Worm (Caenorhabditis elegans): ENCODE results near the gene C07B5.3.

Gene C07B5.3

ce11 chrX:9539294-9540030 lies 16.4 kb upstream of the C07B5.3 start, which contains the start of gene nuc-1 (continued):
- TF ChIP-seq ceh-82 (tag; optimal IDR thresholded peaks at IDR 0.05), result no peak
- TF ChIP-seq duxl-1 (tag; optimal IDR thresholded peaks at IDR 0.05; ENCODE audit: poor library complexity), result no peak
- no peak for TF ChIP-seq ZK546.5 (tag; optimal IDR thresholded peaks at IDR 0.05)
- TF ChIP-seq tra-1 (GFP tag; IDR thresholded peaks at IDR 0.05), result no peak
- TF ChIP-seq lin-1 (GFP tag; IDR thresholded peaks at IDR 0.05), result no peak
- TF ChIP-seq ceh-20 (GFP tag; IDR thresholded peaks at IDR 0.05), result no peak
- no peak for TF ChIP-seq egl-27 (tag; optimal IDR thresholded peaks at IDR 0.05)
- no peak for TF ChIP-seq lim-7 (GFP tag; IDR thresholded peaks at IDR 0.05)
- TF ChIP-seq nhr-237 (tag; optimal IDR thresholded peaks at IDR 0.05), result no peak
- TF ChIP-seq nhr-11 (tag; optimal IDR thresholded peaks at IDR 0.05), result no peak
- TF ChIP-seq aly-2 (tag; optimal IDR thresholded peaks at IDR 0.05), result no peak
- no peak for TF ChIP-seq lin-29 (GFP tag; IDR thresholded peaks at IDR 0.05)
- TF ChIP-seq snpc-4 (tag; optimal IDR thresholded peaks at IDR 0.05), result no peak
- TF ChIP-seq pqm-1 (tag; optimal IDR thresholded peaks at IDR 0.05), result peak; percentile 76
- no peak for TF ChIP-seq daf-8 (GFP tag; IDR thresholded peaks at IDR 0.05)
- no peak for TF ChIP-seq D1046.2 (GFP tag; IDR thresholded peaks at IDR 0.05)
- no peak for TF ChIP-seq set-16 (GFP tag; IDR thresholded peaks at IDR 0.05)
- TF ChIP-seq dmd-8 (GFP tag; IDR thresholded peaks at IDR 0.05), result no peak
- TF ChIP-seq egl-43 (GFP tag; IDR thresholded peaks at IDR 0.05), result no peak
- no peak for TF ChIP-seq daf-19 (GFP tag; conservative IDR thresholded peaks at IDR 0.05)
- peak; percentile 19 for TF ChIP-seq mxl-3 (GFP tag; optimal IDR thresholded peaks at IDR 0.05)
- no peak for TF ChIP-seq nhr-10 (tag; optimal IDR thresholded peaks at IDR 0.05)
- no peak for TF ChIP-seq vab-7 (GFP tag; IDR thresholded peaks at IDR 0.05)
- TF ChIP-seq lsy-2 (tag; optimal IDR thresholded peaks at IDR 0.05), result no peak
- no peak for TF ChIP-seq unc-39 (tag; optimal IDR thresholded peaks at IDR 0.05)
- TF ChIP-seq nhr-28 (tag; optimal IDR thresholded peaks at IDR 0.05), result peak; percentile 30
- TF ChIP-seq nhr-102 (tag; optimal IDR thresholded peaks at IDR 0.05), result no peak
- no peak for TF ChIP-seq nhr-111 (GFP tag; optimal IDR thresholded peaks at IDR 0.05)
- TF ChIP-seq mep-1 (tag; optimal IDR thresholded peaks at IDR 0.05), result no peak
- TF ChIP-seq arid-1 (GFP tag; conservative IDR thresholded peaks at IDR 0.05), result no peak
- TF ChIP-seq F44E2.7 (GFP tag; IDR thresholded peaks at IDR 0.05), result no peak
- TF ChIP-seq ztf-11 (tag; optimal IDR thresholded peaks at IDR 0.05), result no peak
- no peak for TF ChIP-seq sdz-12 (GFP tag; optimal IDR thresholded peaks at IDR 0.05)
- TF ChIP-seq hif-1 (tag; optimal IDR thresholded peaks at IDR 0.05), result peak in 1 of 2 experiments; percentile 57
- TF ChIP-seq dmd-6 (GFP tag; IDR thresholded peaks at IDR 0.05), result peak; percentile 60
- TF ChIP-seq madf-9 (GFP tag; conservative IDR thresholded peaks at IDR 0.05), result no peak
- TF ChIP-seq F10B5.3 (tag; optimal IDR thresholded peaks at IDR 0.05), result no peak
- no peak for TF ChIP-seq Y5F2A.4 (GFP tag; optimal IDR thresholded peaks at IDR 0.05)
- no peak for TF ChIP-seq cey-2 (tag; optimal IDR thresholded peaks at IDR 0.05; ENCODE audit: borderline replicate concordance, insufficient read depth)
- TF ChIP-seq nhr-48 (tag; optimal IDR thresholded peaks at IDR 0.05), result no peak
- no peak for TF ChIP-seq jun-1 (tag; optimal IDR thresholded peaks at IDR 0.05)
- no peak for TF ChIP-seq dmd-9 (GFP tag; IDR thresholded peaks at IDR 0.05)
- no peak for TF ChIP-seq fkh-10 (GFP tag; optimal IDR thresholded peaks at IDR 0.05)
- TF ChIP-seq nhr-76 (tag; optimal IDR thresholded peaks at IDR 0.05), result no peak
- no peak for TF ChIP-seq ztf-7 (tag; optimal IDR thresholded peaks at IDR 0.05)
- TF ChIP-seq spr-3 (GFP tag; optimal IDR thresholded peaks at IDR 0.05), result no peak
- TF ChIP-seq T26A8.4 (GFP tag; IDR thresholded peaks at IDR 0.05), result no peak
- no peak for TF ChIP-seq lin-39 (tag; optimal IDR thresholded peaks at IDR 0.05)
- no peak for TF ChIP-seq F26F4.8 (GFP tag; conservative IDR thresholded peaks at IDR 0.05)
- TF ChIP-seq pha-4 (GFP tag; IDR thresholded peaks at IDR 0.05), result no peak
- peak; percentile 2 for TF ChIP-seq pha-4 (tag; optimal IDR thresholded peaks at IDR 0.05)
- TF ChIP-seq ZK337.2 (GFP tag; IDR thresholded peaks at IDR 0.05), result no peak
